Worm (Caenorhabditis elegans) whole organism, L4 larva: ENCODE measurements around the gene C46H3.2.
A peak's percentile ranks its signal among the peaks of the same experiment; 100 is the strongest.

Experiments
- D1046.2 ChIP-seq: fragments of 200-800 bp; sonication (Bioruptor generic); IDR thresholded peaks from 2 replicates; pipeline ENCODE4 v1.3.6; 2022; ENCODE audit warnings: missing genetic modification characterization, missing compliant biosample characterization
- Y5F2A.4 ChIP-seq: fragments of 200-800 bp; sonication (Bioruptor generic); optimal IDR thresholded peaks from 2 replicates; lab custom pipeline; 2018; ENCODE audit warnings: mild to moderate bottlenecking, missing genetic modification characterization, missing compliant biosample characterization
- ZK337.2 ChIP-seq: fragments of 200-800 bp; sonication (Bioruptor generic); IDR thresholded peaks from 2 replicates; pipeline ENCODE4 v1.3.6; 2022; ENCODE audit warnings: missing genetic modification reagents, missing genetic modification characterization, missing compliant biosample characterization
- ceh-62 ChIP-seq: sonication (generic microtip); optimal IDR thresholded peaks from 2 replicates; lab custom pipeline; 2017; ENCODE audit warnings: missing biosample characterization, missing genetic modification characterization
- egl-43 ChIP-seq: fragments of 200-800 bp; sonication (Bioruptor generic); IDR thresholded peaks from 2 replicates; pipeline ENCODE4 v1.3.6; 2022; ENCODE audit warnings: missing genetic modification reagents, missing genetic modification characterization, missing compliant biosample characterization
- lsy-2 ChIP-seq, 2 experiments: fragments of 150-350 bp in 1 of 2; sonication (generic microtip) in 1 of 2; optimal IDR thresholded peaks; 2 replicates each; lab custom pipeline; 2014 to 2017; ENCODE audit warnings: missing biosample characterization in 2 of 2, missing genetic modification characterization in 2 of 2
- nhr-102 ChIP-seq: sonication (generic microtip); optimal IDR thresholded peaks from 2 replicates; lab custom pipeline; 2016; ENCODE audit warnings: mild to moderate bottlenecking, missing genetic modification characterization, moderate library complexity, missing compliant biosample characterization
- tra-1 ChIP-seq: fragments of 200-800 bp; sonication (Bioruptor generic); IDR thresholded peaks from 2 replicates; pipeline ENCODE4 v1.3.6; 2022; ENCODE audit warnings: missing genetic modification reagents, missing genetic modification characterization, missing compliant biosample characterization
- unc-62 ChIP-seq, 3 experiments: fragments of 150-350 bp in 1 of 3; sonication (generic microtip); optimal IDR thresholded peaks in 2 of 3; peaks in 1 of 3; 1 replicate in 1 of 3; 2 replicates in 2 of 3; lab custom pipeline; 2014 to 2017; ENCODE audit warnings: missing biosample characterization in 3 of 3, missing genetic modification characterization in 3 of 3, missing genetic modification reagents in 3 of 3, missing genotype in 1 of 3
- ztf-7 ChIP-seq: fragments of 150-350 bp; optimal IDR thresholded peaks from 2 replicates; lab custom pipeline; 2014; ENCODE audit warnings: missing biosample characterization, missing genetic modification characterization

C46H3.2 gene

ce11 chrX:1171617-1172016, 58.9 kb downstream of the C46H3.2 start:
- TF ChIP-seq unc-62 (GFP tag; optimal IDR thresholded peaks at IDR 0.05 in 1 of 2; lab: Kevin White, UChicago) = peak in 1 of 2 experiments; percentile 97
- no peak for TF ChIP-seq unc-62 (tag; optimal IDR thresholded peaks at IDR 0.05; lab: Kevin White, UChicago)
- TF ChIP-seq nhr-102 (tag; lab: Kevin White, UChicago) = no peak
- no peak for TF ChIP-seq Y5F2A.4
- no peak for TF ChIP-seq ceh-62 (tag; lab: Kevin White, UChicago)
- TF ChIP-seq lsy-2 (tag; optimal IDR thresholded peaks at IDR 0.05; lab: Kevin White, UChicago) = no peak

- TF ChIP-seq ztf-7 (tag; lab: Kevin White, UChicago) = no peak
- no peak for TF ChIP-seq ZK337.2 (GFP tag; lab: Robert Waterston, UW)
- TF ChIP-seq egl-43 (GFP tag; lab: Robert Waterston, UW) = no peak
- no peak for TF ChIP-seq tra-1 (GFP tag; lab: Robert Waterston, UW)
These were observed 63.3 kb downstream of the C46H3.2 start for ce11 chrX:1167234-1167633.

- peak in 1 of 2 experiments; percentile 93 for TF ChIP-seq unc-62 (GFP tag; optimal IDR thresholded peaks at IDR 0.05 in 1 of 2; lab: Kevin White, UChicago)
- no peak for TF ChIP-seq unc-62 (tag; optimal IDR thresholded peaks at IDR 0.05; lab: Kevin White, UChicago)
- TF ChIP-seq D1046.2 = no peak
- TF ChIP-seq, all 104 proteins: peak for 1
These were observed 68.5 kb downstream of the C46H3.2 start, which contains the start of gene tmc-1 for ce11 chrX:1162019-1162418. Gene tmc-1, plus strand, starts transcription at chrX:1162207.
